Worm (Caenorhabditis elegans) whole organism, L2 larva: ENCODE measurements around the gene col-144.

ENCODE experiments used
- C34F6.9 ChIP-seq: fragments of 150-350 bp; optimal IDR thresholded peaks from 2 replicates; lab custom pipeline; 2014; ENCODE audit warnings: missing biosample characterization, missing genetic modification characterization
- Y55F3AM.14 ChIP-seq: fragments of 200-800 bp; sonication (Bioruptor generic); optimal IDR thresholded peaks from 2 replicates; lab custom pipeline; 2018; ENCODE audit warnings: mild to moderate bottlenecking, missing genetic modification characterization, missing compliant biosample characterization
- alr-1 ChIP-seq: fragments of 150-350 bp; optimal IDR thresholded peaks from 2 replicates; lab custom pipeline; 2014; ENCODE audit warnings: missing biosample characterization, missing genetic modification characterization
- aly-2 ChIP-seq: fragments of 150-350 bp; optimal IDR thresholded peaks from 2 replicates; lab custom pipeline; 2014; ENCODE audit warnings: missing biosample characterization, missing genetic modification characterization
- blmp-1 ChIP-seq: sonication (generic microtip); optimal IDR thresholded peaks from 2 replicates; lab custom pipeline; 2017; ENCODE audit warnings: missing genetic modification characterization, mild to moderate bottlenecking, missing compliant biosample characterization, antibody characterized with exemption, moderate library complexity; ENCODE audit not compliant: insufficient read depth
- ceh-16 ChIP-seq: fragments of 150-350 bp; optimal IDR thresholded peaks from 2 replicates; lab custom pipeline; 2014; ENCODE audit warnings: missing biosample characterization, missing genetic modification characterization
- ceh-82 ChIP-seq: fragments of 150-350 bp; optimal IDR thresholded peaks from 2 replicates; lab custom pipeline; 2014; ENCODE audit warnings: missing biosample characterization, missing genetic modification characterization
- crh-2 ChIP-seq: sonication (generic microtip); optimal IDR thresholded peaks from 2 replicates; lab custom pipeline; 2017; ENCODE audit warnings: missing biosample characterization, missing genetic modification characterization
- egl-27 ChIP-seq: sonication (generic microtip); optimal IDR thresholded peaks from 3 replicates; lab custom pipeline; 2017; ENCODE audit warnings: missing biosample characterization, missing genetic modification reagents, missing genetic modification characterization
- elt-1 ChIP-seq: fragments of 150-350 bp; optimal IDR thresholded peaks from 2 replicates; lab custom pipeline; 2014; ENCODE audit warnings: missing biosample characterization, missing genetic modification characterization
- elt-3 ChIP-seq: sonication (generic microtip); optimal IDR thresholded peaks from 2 replicates; lab custom pipeline; 2017; ENCODE audit warnings: missing biosample characterization, missing genetic modification characterization
- fos-1 ChIP-seq: fragments of 150-350 bp; optimal IDR thresholded peaks from 2 replicates; lab custom pipeline; 2014; ENCODE audit warnings: missing biosample characterization, missing genetic modification characterization
- gmeb-1 ChIP-seq: fragments of 150-350 bp; optimal IDR thresholded peaks from 2 replicates; lab custom pipeline; 2014; ENCODE audit warnings: missing biosample characterization, missing genetic modification characterization
- lin-11 ChIP-seq: fragments of 150-350 bp; sonication (generic microtip); optimal IDR thresholded peaks from 2 replicates; lab custom pipeline; 2014; ENCODE audit warnings: missing biosample characterization, missing genetic modification characterization, inconsistent platforms, mixed read lengths
- lin-39 ChIP-seq: fragments of 150-350 bp; optimal IDR thresholded peaks from 2 replicates; lab custom pipeline; 2014; ENCODE audit warnings: missing biosample characterization, missing genetic modification reagents, missing genetic modification characterization
- lsy-2 ChIP-seq, 2 experiments: fragments of 150-350 bp in 1 of 2; sonication (generic microtip) in 1 of 2; optimal IDR thresholded peaks; 2 replicates each; lab custom pipeline; 2014 to 2017; ENCODE audit warnings: missing biosample characterization in 2 of 2, missing genetic modification characterization in 2 of 2
- mab-5 ChIP-seq: fragments of 150-350 bp; optimal IDR thresholded peaks from 2 replicates; lab custom pipeline; 2014; ENCODE audit warnings: missing biosample characterization, missing genetic modification characterization
- mdl-1 ChIP-seq, 2 experiments: fragments of 150-350 bp in 1 of 2; sonication (generic microtip) in 1 of 2; optimal IDR thresholded peaks; 2 replicates each; lab custom pipeline; 2017; ENCODE audit warnings: missing biosample characterization in 2 of 2, missing genetic modification characterization in 2 of 2
- nhr-11 ChIP-seq: fragments of 150-350 bp; optimal IDR thresholded peaks from 2 replicates; lab custom pipeline; 2014; ENCODE audit warnings: missing biosample characterization, missing genetic modification characterization
- nhr-12 ChIP-seq: fragments of 150-350 bp; optimal IDR thresholded peaks from 2 replicates; lab custom pipeline; 2014; ENCODE audit warnings: missing biosample characterization, missing genetic modification characterization
- nhr-129 ChIP-seq: fragments of 150-350 bp; optimal IDR thresholded peaks from 2 replicates; lab custom pipeline; 2014; ENCODE audit warnings: missing biosample characterization, missing genetic modification characterization
- nhr-21 ChIP-seq: fragments of 150-350 bp; optimal IDR thresholded peaks from 2 replicates; lab custom pipeline; 2014; ENCODE audit warnings: missing biosample characterization, missing genetic modification characterization
- nhr-23 ChIP-seq: fragments of 150-350 bp; optimal IDR thresholded peaks from 2 replicates; lab custom pipeline; 2014; ENCODE audit warnings: missing biosample characterization, missing genetic modification reagents, missing genetic modification characterization
- nhr-237 ChIP-seq: fragments of 150-350 bp; optimal IDR thresholded peaks from 2 replicates; lab custom pipeline; 2014; ENCODE audit warnings: missing biosample characterization, missing genetic modification characterization
- nhr-25 ChIP-seq: fragments of 150-350 bp; sonication (generic microtip); optimal IDR thresholded peaks from 3 replicates; lab custom pipeline; 2014; ENCODE audit warnings: missing biosample characterization, missing genetic modification characterization
- nhr-6 ChIP-seq: fragments of 150-350 bp; optimal IDR thresholded peaks from 2 replicates; lab custom pipeline; 2014; ENCODE audit warnings: missing biosample characterization, missing genetic modification characterization
- nhr-77 ChIP-seq: fragments of 150-350 bp; optimal IDR thresholded peaks from 2 replicates; lab custom pipeline; 2014; ENCODE audit warnings: missing biosample characterization, missing genetic modification characterization
- peb-1 ChIP-seq: fragments of 150-350 bp; optimal IDR thresholded peaks from 2 replicates; lab custom pipeline; 2014; ENCODE audit warnings: missing biosample characterization, missing genetic modification characterization
- sem-4 ChIP-seq: fragments of 150-350 bp; optimal IDR thresholded peaks from 2 replicates; lab custom pipeline; 2014; ENCODE audit warnings: missing biosample characterization, missing genetic modification reagents, missing genetic modification characterization
- skn-1 ChIP-seq: sonication (generic microtip); optimal IDR thresholded peaks from 2 replicates; lab custom pipeline; 2017; ENCODE audit warnings: missing biosample characterization, missing genetic modification characterization
- sma-9 ChIP-seq, 2 experiments: fragments of 150-350 bp in 1 of 2; sonication (generic microtip) in 1 of 2; optimal IDR thresholded peaks; 2 replicates each; lab custom pipeline; 2014 to 2016; ENCODE audit warnings: missing genetic modification characterization in 2 of 2, mild to moderate bottlenecking in 1 of 2, missing biosample characterization in 1 of 2, missing compliant biosample characterization in 1 of 2, missing genetic modification reagents in 1 of 2, moderate library complexity in 1 of 2
- unc-39 ChIP-seq: fragments of 150-350 bp; optimal IDR thresholded peaks from 2 replicates; lab custom pipeline; 2014; ENCODE audit warnings: missing biosample characterization, missing genetic modification characterization
- unc-55 ChIP-seq: fragments of 150-350 bp; sonication (generic microtip); optimal IDR thresholded peaks from 3 replicates; lab custom pipeline; 2014; ENCODE audit warnings: missing biosample characterization, missing genetic modification reagents, missing genetic modification characterization
- zag-1 ChIP-seq: fragments of 150-350 bp; optimal IDR thresholded peaks from 2 replicates; lab custom pipeline; 2014; ENCODE audit warnings: missing biosample characterization, missing genetic modification characterization

col-144 gene

ce11 chrV:9197121-9197520 is 36.7 kb upstream of the col-144 start, which contains the start of gene C24B5.4:
Gene C24B5.4 (minus strand): TSS chrV:9197326.
- TF ChIP-seq unc-55 (no peak), nhr-12 (tag; lab: Kevin White, UChicago) (no peak), nhr-129 (tag; lab: Kevin White, UChicago) (no peak), sem-4 (no peak), nhr-25 (tag; lab: Kevin White, UChicago) (no peak), mab-5 (tag; lab: Kevin White, UChicago) (no peak), gmeb-1 (tag; lab: Kevin White, UChicago) (no peak), blmp-1 (tag; lab: Kevin White, UChicago) (no peak), sma-9 (GFP tag; optimal IDR thresholded peaks at IDR 0.05; lab: Kevin White, UChicago) (no peak), sma-9 (tag; optimal IDR thresholded peaks at IDR 0.05; lab: Kevin White, UChicago) (no peak), nhr-23 (tag; lab: Kevin White, UChicago) (no peak), nhr-21 (tag; lab: Kevin White, UChicago) (no peak), nhr-11 (tag; lab: Kevin White, UChicago) (no peak)
- TF ChIP-seq, all 48 proteins: peak for 0

- TF ChIP-seq nhr-21 (tag; lab: Kevin White, UChicago) = no peak
- TF ChIP-seq mdl-1 (tag; optimal IDR thresholded peaks at IDR 0.05; lab: Kevin White, UChicago) = peak in 1 of 2 experiments; percentile 5
- TF ChIP-seq ceh-16 (tag; lab: Kevin White, UChicago) = no peak
- no peak for TF ChIP-seq nhr-77 (tag; lab: Kevin White, UChicago)
- peak; percentile 14 for TF ChIP-seq C34F6.9
- TF ChIP-seq sem-4 = peak; percentile 43
- no peak for TF ChIP-seq lin-39 (tag; lab: Kevin White, UChicago)
- TF ChIP-seq unc-55 = peak; percentile 49
- TF ChIP-seq lsy-2 (tag; optimal IDR thresholded peaks at IDR 0.05; lab: Kevin White, UChicago) = peak in 1 of 2 experiments; percentile 22
- TF ChIP-seq elt-1 (tag; lab: Kevin White, UChicago) = no peak
Measured at ce11 chrV:9194055-9194454, 33.6 kb upstream of the col-144 start.

DNA sequence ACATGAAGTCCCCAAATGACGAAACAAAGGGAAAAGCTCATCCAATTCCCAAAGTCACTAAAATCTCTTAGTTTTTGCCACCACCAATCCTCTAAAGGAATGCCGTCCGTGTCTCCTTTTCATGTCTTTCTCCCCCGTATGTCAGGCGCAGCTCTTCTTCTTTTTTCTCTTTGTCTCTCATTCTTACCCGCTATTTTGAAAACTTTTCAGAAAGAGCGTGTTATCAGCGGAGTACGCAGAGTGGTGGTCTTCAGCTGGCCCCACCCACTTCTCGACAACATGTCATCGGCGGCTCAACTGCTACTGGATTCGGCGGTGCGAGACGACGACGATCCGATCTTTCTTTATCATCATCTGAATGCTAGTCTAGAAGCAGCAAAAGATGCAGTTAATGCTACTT is 31.0 kb upstream of the col-144 start, which contains the start of gene sphr-1:
sphr-1 (plus strand) TSS at position 205 of the 400 bp plus-strand sequence.
- TF ChIP-seq zag-1 (tag; lab: Kevin White, UChicago) = peak; percentile 13
- no peak for TF ChIP-seq nhr-25 (tag; lab: Kevin White, UChicago)
- TF ChIP-seq peb-1 (tag; lab: Kevin White, UChicago) = no peak
- TF ChIP-seq unc-39 (tag; lab: Kevin White, UChicago) = no peak
- TF ChIP-seq crh-2 (tag; lab: Kevin White, UChicago) = no peak

ce11 chrV:9186028-9186427 is 25.6 kb upstream of the col-144 start:
- TF ChIP-seq gmeb-1 (tag; lab: Kevin White, UChicago) (no peak), nhr-77 (tag; lab: Kevin White, UChicago) (no peak), peb-1 (tag; lab: Kevin White, UChicago) (no peak), egl-27 (tag; lab: Kevin White, UChicago) (no peak), nhr-129 (tag; lab: Kevin White, UChicago) (no peak), elt-3 (no peak), alr-1 (tag; lab: Kevin White, UChicago) (no peak), aly-2 (tag; lab: Kevin White, UChicago) (no peak), nhr-6 (tag; lab: Kevin White, UChicago) (no peak), mdl-1 (tag; optimal IDR thresholded peaks at IDR 0.05; lab: Kevin White, UChicago) (no peak), fos-1 (tag; lab: Kevin White, UChicago) (no peak), Y55F3AM.14 (no peak), lsy-2 (tag; optimal IDR thresholded peaks at IDR 0.05; lab: Kevin White, UChicago) (no peak)
- TF ChIP-seq, all 48 proteins: peak for 0

DNA sequence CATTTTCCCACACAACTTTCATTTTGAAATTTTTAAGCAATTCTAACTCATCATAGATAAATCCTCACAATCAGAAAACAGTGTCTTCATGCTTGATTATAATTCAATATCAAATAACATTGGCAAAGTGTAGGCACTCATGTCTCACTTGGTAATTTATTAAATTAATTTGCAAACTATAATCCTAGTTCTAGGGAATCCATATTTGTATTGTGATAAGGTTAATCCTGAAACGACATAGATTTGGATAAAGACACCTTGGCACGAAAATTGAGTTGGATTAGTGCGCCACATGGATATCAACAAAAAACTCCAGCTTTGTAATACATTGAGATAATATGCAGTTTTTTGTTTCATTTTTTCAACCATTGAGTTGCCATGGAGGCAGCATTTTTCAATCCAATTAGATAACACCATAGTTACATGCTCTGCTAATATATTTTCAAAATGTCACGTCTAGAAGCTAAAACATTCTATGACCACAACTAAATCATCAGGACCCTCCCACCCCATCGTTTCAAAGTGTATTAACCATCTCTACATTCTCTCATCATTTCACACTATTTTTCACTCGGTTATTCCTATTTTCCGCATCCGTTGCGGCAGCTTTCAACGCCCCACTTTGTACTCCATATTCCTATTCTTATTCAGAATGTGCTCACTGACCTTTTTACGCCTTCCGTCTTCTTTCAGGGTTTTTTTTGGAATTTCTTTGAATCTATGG is 23.4 kb upstream of the col-144 start:
- TF ChIP-seq blmp-1 (tag; lab: Kevin White, UChicago) = no peak
- no peak for TF ChIP-seq ceh-82 (tag; lab: Kevin White, UChicago)
- TF ChIP-seq skn-1 (tag; lab: Kevin White, UChicago) = no peak
- no peak for TF ChIP-seq lin-11
- TF ChIP-seq alr-1 (tag; lab: Kevin White, UChicago) = no peak
- no peak for TF ChIP-seq lin-39 (tag; lab: Kevin White, UChicago)
- no peak for TF ChIP-seq nhr-237 (tag; lab: Kevin White, UChicago)
